Worm (Caenorhabditis elegans) whole organism, mixed stage, embryonic: Measurements from ENCODE around the gene Y48B6A.10.

Source experiments
- lsy-2 ChIP-seq: fragments of 150-350 bp; optimal IDR thresholded peaks from 2 replicates; lab custom pipeline; 2014; ENCODE audit warnings: missing biosample characterization, missing genetic modification characterization
- mab-5 ChIP-seq: fragments of 150-350 bp; optimal IDR thresholded peaks from 2 replicates; lab custom pipeline; 2014; ENCODE audit warnings: missing biosample characterization, missing genetic modification characterization
- nhr-28 ChIP-seq: fragments of 150-350 bp; optimal IDR thresholded peaks from 2 replicates; lab custom pipeline; 2014; ENCODE audit warnings: missing biosample characterization, missing genetic modification characterization
- pha-4 ChIP-seq: fragments of 150-350 bp; optimal IDR thresholded peaks from 2 replicates; lab custom pipeline; 2018; ENCODE audit warnings: missing biosample characterization, missing genetic modification reagents, missing genetic modification characterization
- snpc-4 ChIP-seq: fragments of 150-350 bp; optimal IDR thresholded peaks from 2 replicates; lab custom pipeline; 2014; ENCODE audit warnings: missing biosample characterization, missing genetic modification characterization
- unc-62 ChIP-seq: fragments of 150-350 bp; optimal IDR thresholded peaks from 2 replicates; lab custom pipeline; 2014; ENCODE audit warnings: missing biosample characterization, missing genetic modification reagents, missing genetic modification characterization
- ztf-11 ChIP-seq: fragments of 150-350 bp; optimal IDR thresholded peaks from 2 replicates; lab custom pipeline; 2014; ENCODE audit warnings: missing biosample characterization, missing genetic modification characterization

DNA sequence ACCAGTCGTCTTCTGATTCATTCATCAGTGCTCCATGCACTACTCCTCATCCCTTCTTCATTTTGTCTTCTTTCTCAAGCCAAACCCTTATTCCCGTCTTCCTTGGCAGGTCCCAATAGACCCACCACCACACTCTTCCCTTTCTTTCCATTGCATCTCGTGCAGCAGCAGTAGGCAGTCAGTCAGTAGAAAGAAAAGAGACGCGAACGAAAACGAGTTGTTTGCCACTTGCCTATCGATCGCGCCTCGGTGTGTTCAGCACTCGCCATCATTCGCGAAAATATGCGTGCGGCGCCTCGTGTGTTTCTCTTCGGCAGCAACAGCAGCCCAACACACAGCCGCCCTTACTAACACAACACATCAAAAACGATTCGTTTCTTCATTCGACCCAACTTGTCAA, 35.3 kb downstream of the Y48B6A.10 start:
- TF ChIP-seq pha-4 (tag; lab: Kevin White, UChicago) (peak; percentile 14), ztf-11 (tag; lab: Kevin White, UChicago) (peak; percentile 49), mab-5 (tag; lab: Kevin White, UChicago) (no peak), nhr-28 (tag; lab: Kevin White, UChicago) (no peak), lsy-2 (tag; lab: Kevin White, UChicago) (peak; percentile 17), unc-62 (GFP tag; lab: Kevin White, UChicago) (no peak), snpc-4 (no peak)
